Comparison of ENCODE assay signal across 4 worm cellular contexts in genomic region chrII:4094030-4094846, ce11.
TF ChIP-seq lines count a peak whose summit lies in the region.

No protein-coding gene starts in this region.

TF ChIP-seq in whole organism, L2 larva, 48 proteins besides CTCF, POLR2A, EP300 and RAD21:
- TF ChIP-seq lsy-2 (tag; optimal IDR thresholded peaks at IDR 0.05; lab: Kevin White, UChicago) (peak; percentile 2 to 88), sma-9 (GFP tag; optimal IDR thresholded peaks at IDR 0.05; lab: Kevin White, UChicago) (peak; percentile 32), sma-9 (tag; optimal IDR thresholded peaks at IDR 0.05; lab: Kevin White, UChicago) (no peak), nhr-21 (tag; optimal IDR thresholded peaks at IDR 0.05; lab: Kevin White, UChicago) (peak; percentile 57), ZK546.5 (tag; optimal IDR thresholded peaks at IDR 0.05; lab: Kevin White, UChicago) (no peak), C34F6.9 (tag; optimal IDR thresholded peaks at IDR 0.05; lab: Kevin White, UChicago) (no peak), sma-3 (GFP tag; optimal IDR thresholded peaks at IDR 0.05; lab: Kevin White, UChicago) (peak; percentile 32), elt-1 (tag; optimal IDR thresholded peaks at IDR 0.05; lab: Kevin White, UChicago) (no peak), ama-1 (optimal IDR thresholded peaks at IDR 0.05; lab: Kevin White, UChicago) (peak; percentile 68)

TF ChIP-seq in whole organism, L4 larva, 104 proteins besides CTCF, POLR2A, EP300 and RAD21 (continues in another document):
- TF ChIP-seq hif-1 (tag; optimal IDR thresholded peaks at IDR 0.05; lab: Kevin White, UChicago), result peak in 1 of 2 experiments; percentile 5
- TF ChIP-seq nhr-48 (tag; optimal IDR thresholded peaks at IDR 0.05; lab: Kevin White, UChicago), result peak; percentile 15
- TF ChIP-seq daf-16 (GFP tag; optimal IDR thresholded peaks at IDR 0.05; lab: Kevin White, UChicago), result peak in 1 of 2 experiments; percentile 19
- no peak for TF ChIP-seq daf-16 (tag; optimal IDR thresholded peaks at IDR 0.05; lab: Kevin White, UChicago)
- TF ChIP-seq pha-4 (GFP tag; IDR thresholded peaks at IDR 0.05; lab: Robert Waterston, UW), result 0 out of 2 replicates have a peak, but pooled peaks have one; percentile 35
- no peak for TF ChIP-seq pha-4 (tag; optimal IDR thresholded peaks at IDR 0.05; lab: Kevin White, UChicago)
- TF ChIP-seq lir-3 (tag; optimal IDR thresholded peaks at IDR 0.05; lab: Kevin White, UChicago), result no peak
- no peak for TF ChIP-seq skn-1 (tag; optimal IDR thresholded peaks at IDR 0.05; lab: Kevin White, UChicago)
- TF ChIP-seq mdt-29 (GFP tag; IDR thresholded peaks at IDR 0.05; lab: Robert Waterston, UW), result 0 out of 2 replicates have a peak, but pooled peaks have one; percentile 41
- TF ChIP-seq hmg-1.1 (GFP tag; IDR thresholded peaks at IDR 0.05; lab: Robert Waterston, UW), result no peak
- no peak for TF ChIP-seq daf-19 (GFP tag; conservative IDR thresholded peaks at IDR 0.05; lab: Robert Waterston, UW)
- TF ChIP-seq nhr-41 (GFP tag; IDR thresholded peaks at IDR 0.05; lab: Robert Waterston, UW), result no peak
- TF ChIP-seq unc-62 (GFP tag; optimal IDR thresholded peaks at IDR 0.05 in 1 of 2; lab: Kevin White, UChicago), result no peak
- TF ChIP-seq unc-62 (tag; optimal IDR thresholded peaks at IDR 0.05; lab: Kevin White, UChicago), result no peak
- TF ChIP-seq lsy-2 (tag; optimal IDR thresholded peaks at IDR 0.05; lab: Kevin White, UChicago), result peak in 1 of 2 experiments; percentile 95
- TF ChIP-seq tra-1 (GFP tag; IDR thresholded peaks at IDR 0.05; lab: Robert Waterston, UW), result 0 out of 2 replicates have a peak, but pooled peaks have one; percentile 18
- TF ChIP-seq Y5F2A.4 (GFP tag; optimal IDR thresholded peaks at IDR 0.05; lab: Kevin White, UChicago), result no peak
- no peak for TF ChIP-seq dmd-6 (GFP tag; IDR thresholded peaks at IDR 0.05; lab: Robert Waterston, UW)
- no peak for TF ChIP-seq nhr-10 (tag; optimal IDR thresholded peaks at IDR 0.05; lab: Kevin White, UChicago)
- 0 out of 2 replicates have a peak, but pooled peaks have one; percentile 71 for TF ChIP-seq Y75B8A.6 (GFP tag; IDR thresholded peaks at IDR 0.05; lab: Robert Waterston, UW)
- TF ChIP-seq lim-7 (GFP tag; IDR thresholded peaks at IDR 0.05; lab: Robert Waterston, UW), result peak; percentile 60; the same call in 1 of the 2 replicates
- TF ChIP-seq mxl-2 (GFP tag; conservative IDR thresholded peaks at IDR 0.05; lab: Robert Waterston, UW), result 0 out of 2 replicates have a peak, but pooled peaks have one; percentile 13
- peak; percentile 49; the same call in 1 of the 2 replicates for TF ChIP-seq lin-1 (GFP tag; IDR thresholded peaks at IDR 0.05; lab: Robert Waterston, UW)
- TF ChIP-seq lin-38 (GFP tag; IDR thresholded peaks at IDR 0.05; lab: Robert Waterston, UW), result no peak
- no peak for TF ChIP-seq hlh-11 (tag; optimal IDR thresholded peaks at IDR 0.05; lab: Kevin White, UChicago)
- TF ChIP-seq mes-2 (tag; optimal IDR thresholded peaks at IDR 0.05; lab: Kevin White, UChicago; ENCODE audit: poor library complexity, severe bottlenecking), result no peak

TF ChIP-seq in whole organism, late embryonic, 69 proteins besides CTCF, POLR2A, EP300 and RAD21:
- TF ChIP-seq T23F11.4 (GFP tag; optimal IDR thresholded peaks at IDR 0.05; lab: Kevin White, UChicago) (no peak), C38D4.7 (GFP tag; optimal IDR thresholded peaks at IDR 0.05; lab: Kevin White, UChicago) (peak; percentile 31), elt-2 (tag; optimal IDR thresholded peaks at IDR 0.05; lab: Kevin White, UChicago) (peak; percentile 77), hlh-6 (tag; optimal IDR thresholded peaks at IDR 0.05; lab: Kevin White, UChicago) (no peak)

TF ChIP-seq in whole organism, mixed stage, embryonic, 35 proteins besides CTCF, POLR2A, EP300 and RAD21:
- TF ChIP-seq zip-8 (tag; optimal IDR thresholded peaks at IDR 0.05; lab: Kevin White, UChicago), result no peak
- no peak for TF ChIP-seq ztf-11 (tag; optimal IDR thresholded peaks at IDR 0.05; lab: Kevin White, UChicago)
- peak; percentile 43 for TF ChIP-seq lsy-2 (tag; optimal IDR thresholded peaks at IDR 0.05; lab: Kevin White, UChicago)
- TF ChIP-seq cnd-1 (tag; optimal IDR thresholded peaks at IDR 0.05; lab: Kevin White, UChicago), result no peak
- no peak for TF ChIP-seq sptf-1 (tag; optimal IDR thresholded peaks at IDR 0.05; lab: Kevin White, UChicago)
- no peak for TF ChIP-seq elt-3 (tag; optimal IDR thresholded peaks at IDR 0.05; lab: Kevin White, UChicago)
- TF ChIP-seq lin-32 (GFP tag; optimal IDR thresholded peaks at IDR 0.05; lab: Kevin White, UChicago), result no peak
- peak; percentile 31 for TF ChIP-seq ces-1 (GFP tag; optimal IDR thresholded peaks at IDR 0.05; lab: Kevin White, UChicago)
- TF ChIP-seq nhr-28 (tag; optimal IDR thresholded peaks at IDR 0.05; lab: Kevin White, UChicago), result no peak
- TF ChIP-seq nhr-12 (tag; optimal IDR thresholded peaks at IDR 0.05; lab: Kevin White, UChicago), result no peak
